Fruit fly (Drosophila melanogaster) whole organism, prepupa: ENCODE data around the gene CG4408.
A peak's percentile ranks its signal among the peaks of the same experiment; 100 is the strongest.

ENCODE experiments used
- Blimp-1 ChIP-seq: fragments of 200-800 bp; sonication (Bioruptor generic); optimal IDR thresholded peaks from 3 replicates; lab custom pipeline; 2017; ENCODE audit warnings: missing biosample characterization, missing genetic modification characterization, mild to moderate bottlenecking, moderate library complexity, missing genetic modification reagents
- CG10631 ChIP-seq: fragments of 200-800 bp; sonication (Bioruptor generic); optimal IDR thresholded peaks from 2 replicates; lab custom pipeline; 2016; ENCODE audit warnings: missing biosample characterization, missing genetic modification characterization
- CG10669 ChIP-seq: fragments of 200-800 bp; sonication (Bioruptor generic); optimal IDR thresholded peaks from 3 replicates; lab custom pipeline; 2018; ENCODE audit warnings: missing biosample characterization, mild to moderate bottlenecking, missing genetic modification characterization, moderate library complexity
- CG11762 ChIP-seq: fragments of 200-800 bp; sonication (Bioruptor generic); optimal IDR thresholded peaks from 3 replicates; lab custom pipeline; 2016; ENCODE audit warnings: missing biosample characterization, missing genetic modification characterization; ENCODE audit not compliant: insufficient read depth
- CG15336 ChIP-seq: fragments of 200-800 bp; sonication (Bioruptor generic); IDR thresholded peaks from 2 replicates; pipeline ENCODE4 v1.3.6; 2022; ENCODE audit warnings: missing biosample characterization, missing genetic modification characterization
- CG3032 ChIP-seq: fragments of 200-800 bp; optimal IDR thresholded peaks from 2 replicates; lab custom pipeline; 2019; ENCODE audit warnings: missing biosample characterization, mild to moderate bottlenecking, missing genetic modification characterization, moderate library complexity
- CG31627 ChIP-seq: fragments of 200-800 bp; sonication (Bioruptor generic); optimal IDR thresholded peaks from 3 replicates; lab custom pipeline; 2016; ENCODE audit warnings: missing biosample characterization, missing genetic modification characterization
- CG32006 ChIP-seq: fragments of 200-800 bp; sonication (Bioruptor generic); optimal IDR thresholded peaks from 3 replicates; lab custom pipeline; 2017; ENCODE audit warnings: missing biosample characterization, mild to moderate bottlenecking, missing genetic modification characterization
- CG34406 ChIP-seq: fragments of 200-800 bp; sonication (Bioruptor generic); optimal IDR thresholded peaks from 3 replicates; lab custom pipeline; 2016; ENCODE audit warnings: missing biosample characterization, missing genetic modification characterization
- CG3919 ChIP-seq: fragments of 200-800 bp; sonication (Bioruptor generic); optimal IDR thresholded peaks from 3 replicates; lab custom pipeline; 2016; ENCODE audit warnings: missing biosample characterization, missing genetic modification characterization
- CG4318 ChIP-seq: fragments of 200-800 bp; sonication (Bioruptor generic); optimal IDR thresholded peaks from 3 replicates; lab custom pipeline; 2017; ENCODE audit warnings: missing biosample characterization, mild to moderate bottlenecking, missing genetic modification characterization
- CG6163 ChIP-seq: fragments of 200-800 bp; sonication (Bioruptor generic); IDR thresholded peaks from 3 replicates; pipeline ENCODE4 v1.3.6; 2022; ENCODE audit warnings: missing biosample characterization, missing genetic modification characterization
- CG6792 ChIP-seq: fragments of 200-800 bp; sonication (Bioruptor generic); optimal IDR thresholded peaks from 3 replicates; lab custom pipeline; 2016; ENCODE audit warnings: missing biosample characterization, missing genetic modification characterization
- CG6808 ChIP-seq: fragments of 200-800 bp; sonication (Bioruptor generic); optimal IDR thresholded peaks from 3 replicates; lab custom pipeline; 2017; ENCODE audit warnings: missing biosample characterization, missing genetic modification characterization, mild to moderate bottlenecking, moderate library complexity, missing genetic modification reagents
- CG6854 ChIP-seq: fragments of 200-800 bp; sonication (Bioruptor generic); optimal IDR thresholded peaks from 2 replicates; lab custom pipeline; 2017; ENCODE audit warnings: missing biosample characterization, mild to moderate bottlenecking, missing genetic modification characterization
- CG8119 ChIP-seq: fragments of 200-800 bp; sonication (Bioruptor generic); IDR thresholded peaks from 3 replicates; pipeline ENCODE4 v1.3.6; 2022; ENCODE audit warnings: missing biosample characterization, missing genetic modification characterization
- CG8319 ChIP-seq: fragments of 200-800 bp; sonication (Bioruptor generic); optimal IDR thresholded peaks from 3 replicates; lab custom pipeline; 2016; ENCODE audit warnings: missing biosample characterization, missing genetic modification characterization
- CG8632 ChIP-seq: fragments of 200-800 bp; sonication (Bioruptor generic); optimal IDR thresholded peaks from 3 replicates; lab custom pipeline; 2016; ENCODE audit warnings: missing biosample characterization, missing genetic modification characterization
- CG9139 ChIP-seq: fragments of 200-800 bp; sonication (Bioruptor generic); optimal IDR thresholded peaks from 3 replicates; lab custom pipeline; 2017; ENCODE audit warnings: missing biosample characterization, mild to moderate bottlenecking, missing genetic modification characterization
- Eip78C ChIP-seq: fragments of 200-800 bp; sonication (Bioruptor generic); peaks from one replicate; lab custom pipeline; 2016; ENCODE audit warnings: missing biosample characterization, missing genetic modification characterization
- Eip93F ChIP-seq: fragments of 200-800 bp; sonication (Bioruptor generic); optimal IDR thresholded peaks from 2 replicates; lab custom pipeline; 2016; ENCODE audit warnings: missing biosample characterization, mild to moderate bottlenecking, missing genetic modification characterization
- Ets21C ChIP-seq: fragments of 200-800 bp; sonication (Bioruptor generic); optimal IDR thresholded peaks from 3 replicates; lab custom pipeline; 2016; ENCODE audit warnings: missing biosample characterization, missing genetic modification characterization
- Hr38 ChIP-seq: sonication (Bioruptor generic); optimal IDR thresholded peaks from 2 replicates; lab custom pipeline; 2016; ENCODE audit warnings: missing biosample characterization, missing genetic modification characterization
- Hr39 ChIP-seq: fragments of 200-800 bp; sonication (Bioruptor generic); optimal IDR thresholded peaks from 2 replicates; lab custom pipeline; 2016; ENCODE audit warnings: missing biosample characterization, missing genetic modification characterization
- Hr4 ChIP-seq: fragments of 200-800 bp; sonication (Bioruptor generic); optimal IDR thresholded peaks from 3 replicates; lab custom pipeline; 2016; ENCODE audit warnings: missing biosample characterization, missing genetic modification characterization
- Lpt ChIP-seq: fragments of 200-800 bp; sonication (Bioruptor generic); optimal IDR thresholded peaks from 3 replicates; lab custom pipeline; 2016; ENCODE audit warnings: missing biosample characterization, missing genetic modification characterization
- Met ChIP-seq: fragments of 200-800 bp; sonication (Bioruptor generic); optimal IDR thresholded peaks from 3 replicates; lab custom pipeline; 2016; ENCODE audit warnings: missing biosample characterization, missing genetic modification characterization
- Smox ChIP-seq: fragments of 200-800 bp; sonication (Bioruptor generic); optimal IDR thresholded peaks from 3 replicates; lab custom pipeline; 2016; ENCODE audit warnings: missing biosample characterization, missing genetic modification characterization
- Sox14 ChIP-seq: fragments of 200-800 bp; sonication (Bioruptor generic); optimal IDR thresholded peaks from 3 replicates; lab custom pipeline; 2016; ENCODE audit warnings: missing biosample characterization, missing genetic modification characterization
- Sox15 ChIP-seq: fragments of 200-800 bp; sonication (Bioruptor generic); optimal IDR thresholded peaks from 3 replicates; lab custom pipeline; 2016; ENCODE audit warnings: missing biosample characterization, missing genetic modification characterization
- cyc ChIP-seq: fragments of 200-800 bp; sonication (Bioruptor generic); optimal IDR thresholded peaks from 3 replicates; lab custom pipeline; 2016; ENCODE audit warnings: missing biosample characterization, missing genetic modification characterization
- dac ChIP-seq: fragments of 200-800 bp; sonication (Bioruptor generic); optimal IDR thresholded peaks from 2 replicates; lab custom pipeline; 2017; ENCODE audit warnings: missing biosample characterization, mild to moderate bottlenecking, missing genetic modification characterization
- dsx ChIP-seq: fragments of 200-800 bp; optimal IDR thresholded peaks from 3 replicates; lab custom pipeline; 2019; ENCODE audit warnings: missing biosample characterization, mild to moderate bottlenecking, missing genetic modification characterization, moderate library complexity; ENCODE audit not compliant: poor library complexity, severe bottlenecking
- eg ChIP-seq: fragments of 200-800 bp; sonication (Bioruptor generic); IDR thresholded peaks from 3 replicates; pipeline ENCODE4 v1.3.6; 2022; ENCODE audit warnings: missing biosample characterization, missing genetic modification characterization
- fd59A ChIP-seq: fragments of 200-800 bp; sonication (Bioruptor generic); optimal IDR thresholded peaks from 2 replicates; lab custom pipeline; 2017; ENCODE audit warnings: missing biosample characterization, mild to moderate bottlenecking, missing genetic modification characterization, missing genetic modification reagents
- fkh ChIP-seq: fragments of 200-800 bp; sonication (Bioruptor generic); optimal IDR thresholded peaks from 3 replicates; lab custom pipeline; 2017; ENCODE audit warnings: missing biosample characterization, mild to moderate bottlenecking, missing genetic modification characterization, moderate library complexity
- lz ChIP-seq: fragments of 200-800 bp; sonication (Bioruptor generic); optimal IDR thresholded peaks from 3 replicates; lab custom pipeline; 2016; ENCODE audit warnings: missing biosample characterization, missing genetic modification characterization
- net ChIP-seq: fragments of 200-800 bp; sonication (Bioruptor generic); optimal IDR thresholded peaks from 3 replicates; lab custom pipeline; 2016; ENCODE audit warnings: missing biosample characterization, missing genetic modification characterization
- pdm3 ChIP-seq: fragments of 200-800 bp; sonication (Bioruptor generic); optimal IDR thresholded peaks from 3 replicates; lab custom pipeline; 2016; ENCODE audit warnings: missing biosample characterization, missing genetic modification characterization
- salr ChIP-seq, 2 experiments: fragments of 200-800 bp; sonication (Bioruptor generic); optimal IDR thresholded peaks; 3 replicates each; lab custom pipeline; 2016 to 2018; ENCODE audit warnings: missing biosample characterization in 2 of 2, missing genetic modification characterization in 2 of 2, mild to moderate bottlenecking in 1 of 2
- spab ChIP-seq: fragments of 200-800 bp; sonication (Bioruptor generic); optimal IDR thresholded peaks from 2 replicates; lab custom pipeline; 2017; ENCODE audit warnings: missing biosample characterization, mild to moderate bottlenecking, missing genetic modification characterization, missing genetic modification reagents
- ss ChIP-seq, 2 experiments: fragments of 200-800 bp; sonication (Bioruptor generic); optimal IDR thresholded peaks; 2 replicates in 1 of 2; 3 replicates in 1 of 2; lab custom pipeline; 2017 to 2018; ENCODE audit warnings: mild to moderate bottlenecking in 2 of 2, missing biosample characterization in 2 of 2, missing genetic modification characterization in 2 of 2, moderate library complexity in 1 of 2
- svp ChIP-seq: fragments of 200-800 bp; sonication (Bioruptor generic); peaks from one replicate; lab custom pipeline; 2016; ENCODE audit warnings: missing biosample characterization, missing genetic modification characterization
- topi ChIP-seq: fragments of 200-800 bp; sonication (Bioruptor generic); optimal IDR thresholded peaks from 3 replicates; lab custom pipeline; 2016; ENCODE audit warnings: missing biosample characterization, missing genetic modification characterization
- vri ChIP-seq: fragments of 200-800 bp; sonication (Bioruptor generic); optimal IDR thresholded peaks from 3 replicates; lab custom pipeline; 2016; ENCODE audit warnings: missing biosample characterization, mild to moderate bottlenecking, missing genetic modification characterization

Gene CG4408

DNA sequence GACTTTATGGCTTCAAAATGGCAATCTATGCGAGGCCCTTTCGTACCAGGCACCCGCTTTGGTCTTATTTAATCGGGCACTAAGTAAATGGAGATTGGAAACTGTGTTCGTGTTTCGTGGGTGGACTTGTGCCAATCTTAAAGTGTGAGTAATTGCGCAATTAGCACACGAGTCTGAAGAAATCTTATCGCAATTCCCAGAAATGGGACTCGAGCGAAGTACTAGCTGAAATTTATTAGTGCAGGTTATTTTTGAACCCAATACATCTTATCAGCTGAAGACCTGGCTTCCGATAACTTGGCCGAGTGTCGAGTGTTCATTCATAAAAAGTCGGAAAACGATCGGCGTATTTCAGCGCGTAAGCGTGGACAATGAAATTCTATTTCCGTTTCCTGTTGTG, 46.5 kb downstream of the CG4408 start:
- TF ChIP-seq CG6854 (no peak), vri (GFP tag; lab: Kevin White, UChicago) (peak; percentile 92), Ets21C (no peak)

DNA sequence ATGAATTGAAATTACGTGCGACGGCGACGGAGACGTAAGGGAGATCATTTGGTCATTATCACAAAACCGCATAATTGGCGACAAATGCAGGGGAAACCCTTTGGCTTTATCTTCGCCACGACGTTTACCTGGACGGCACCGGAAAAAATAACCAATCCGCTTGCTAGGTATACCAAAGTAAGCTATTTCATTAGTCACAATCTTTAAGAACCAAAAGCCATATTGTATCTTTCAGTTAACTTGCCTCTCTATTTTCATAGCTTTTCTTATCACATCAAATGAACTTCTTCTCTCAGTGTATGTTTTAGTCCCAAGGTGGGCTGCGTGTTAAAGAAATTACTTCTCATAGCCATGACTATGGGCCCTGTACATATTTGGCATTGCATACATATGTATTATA, 47.7 kb downstream of the CG4408 start:
- peak; percentile 30; the same call in 1 of the 2 replicates for TF ChIP-seq CG15336
- peak; percentile 27 for TF ChIP-seq CG10631 (GFP tag; lab: Kevin White, UChicago)
- TF ChIP-seq CG10669 = peak; percentile 6
- TF ChIP-seq Blimp-1 (GFP tag; lab: Kevin White, UChicago) = no peak
- no peak for TF ChIP-seq cyc
- peak; percentile 35 for TF ChIP-seq CG32006 (GFP tag; lab: Kevin White, UChicago)
- peak; percentile 4 for TF ChIP-seq CG3919 (GFP tag; lab: Kevin White, UChicago)
- TF ChIP-seq Eip78C (GFP tag; lab: Kevin White, UChicago) = peak; percentile 64
- TF ChIP-seq, all 60 proteins: peak for 6

DNA sequence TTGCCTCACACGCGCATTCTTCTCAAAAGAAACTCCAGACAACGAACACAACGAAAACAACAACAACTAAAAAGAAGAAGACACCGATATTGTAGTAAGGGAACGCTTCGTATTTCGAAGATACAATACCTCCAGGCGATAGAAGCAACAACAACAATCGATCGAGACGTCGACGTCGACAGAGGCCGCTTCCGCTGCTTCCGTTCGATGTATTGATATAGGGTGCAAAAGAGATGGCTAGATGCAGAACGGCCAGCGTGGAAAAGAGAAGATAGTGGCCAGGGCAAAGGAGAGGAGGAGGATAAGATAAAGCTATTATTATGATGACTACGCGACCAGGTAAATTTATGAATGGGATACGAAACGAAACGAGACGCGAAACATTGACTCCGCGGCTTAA, 48.2 kb downstream of the CG4408 start:
- peak; percentile 65 for TF ChIP-seq fkh (GFP tag; lab: Kevin White, UChicago)
- TF ChIP-seq CG32006 (GFP tag; lab: Kevin White, UChicago) = no peak
- TF ChIP-seq Sox14 (GFP tag; lab: Kevin White, UChicago) = no peak
- no peak for TF ChIP-seq Sox15 (GFP tag; lab: Kevin White, UChicago)
- no peak for TF ChIP-seq eg
- TF ChIP-seq net (GFP tag; lab: Kevin White, UChicago) = no peak

DNA sequence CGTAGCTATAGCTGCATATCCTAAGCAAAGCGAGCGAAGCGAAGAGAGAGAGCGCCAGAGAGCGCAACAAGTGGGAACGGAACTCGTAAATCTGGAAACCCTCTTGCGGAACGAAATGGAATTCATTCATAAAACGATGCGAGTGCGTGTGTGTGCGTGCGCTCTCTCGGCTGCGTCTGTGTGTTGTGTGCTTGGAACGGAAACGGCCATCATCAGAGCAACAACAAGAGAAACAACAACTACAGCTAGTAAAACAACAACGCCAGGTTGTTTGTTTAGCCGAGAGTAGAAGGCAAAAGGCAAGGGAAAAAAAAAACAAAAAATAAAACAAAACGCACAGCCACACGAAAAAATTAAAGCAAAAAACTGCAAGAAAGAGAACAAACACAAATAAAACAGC, 49.0 kb downstream of the CG4408 start:
- TF ChIP-seq Hr38 (GFP tag; lab: Kevin White, UChicago) (no peak), eg (peak; percentile 87), CG34406 (GFP tag; lab: Kevin White, UChicago) (peak; percentile 23), fd59A (GFP tag; lab: Kevin White, UChicago) (peak; percentile 18), dac (no peak), CG9139 (peak; percentile 72), Eip93F (no peak), Met (GFP tag; lab: Kevin White, UChicago) (peak; percentile 8), pdm3 (GFP tag; lab: Kevin White, UChicago) (peak; percentile 24), spab (GFP tag; lab: Kevin White, UChicago) (peak; percentile 43), Hr4 (GFP tag; lab: Kevin White, UChicago) (no peak), svp (no peak), Smox (GFP tag; lab: Kevin White, UChicago) (no peak), Sox14 (GFP tag; lab: Kevin White, UChicago) (no peak), fkh (GFP tag; lab: Kevin White, UChicago) (peak; percentile 89), CG11762 (GFP tag; lab: Kevin White, UChicago) (no peak), Blimp-1 (GFP tag; lab: Kevin White, UChicago) (no peak), ss (GFP tag; optimal IDR thresholded peaks at IDR 0.05; lab: Kevin White, UChicago) (peak; percentile 69 to 82), dsx (peak; percentile 48), CG3032 (tag; lab: Kevin White, UChicago) (peak; percentile 38), CG3919 (GFP tag; lab: Kevin White, UChicago) (peak; percentile 76), Hr39 (GFP tag; lab: Kevin White, UChicago) (no peak), CG31627 (GFP tag; lab: Kevin White, UChicago) (no peak), Lpt (GFP tag; lab: Kevin White, UChicago) (peak; percentile 38), CG6792 (GFP tag; lab: Kevin White, UChicago) (peak; percentile 47), CG8632 (GFP tag; lab: Kevin White, UChicago) (peak; percentile 42), CG8319 (GFP tag; lab: Kevin White, UChicago) (no peak), cyc (no peak), topi (no peak), salr (GFP tag; optimal IDR thresholded peaks at IDR 0.05; lab: Kevin White, UChicago) (peak; percentile 13 to 30), CG32006 (GFP tag; lab: Kevin White, UChicago) (no peak), Ets21C (no peak), CG4318 (GFP tag; lab: Kevin White, UChicago) (no peak), lz (no peak), CG6808 (GFP tag; lab: Kevin White, UChicago) (peak; percentile 59), CG6163 (GFP tag; lab: Robert Waterston, UW) (peak; percentile 89), CG8119 (GFP tag; lab: Robert Waterston, UW) (peak; percentile 69), CG10669 (peak; percentile 56)
